Fruit fly (Drosophila melanogaster): ENCODE measurements around the gene run.

DNA sequence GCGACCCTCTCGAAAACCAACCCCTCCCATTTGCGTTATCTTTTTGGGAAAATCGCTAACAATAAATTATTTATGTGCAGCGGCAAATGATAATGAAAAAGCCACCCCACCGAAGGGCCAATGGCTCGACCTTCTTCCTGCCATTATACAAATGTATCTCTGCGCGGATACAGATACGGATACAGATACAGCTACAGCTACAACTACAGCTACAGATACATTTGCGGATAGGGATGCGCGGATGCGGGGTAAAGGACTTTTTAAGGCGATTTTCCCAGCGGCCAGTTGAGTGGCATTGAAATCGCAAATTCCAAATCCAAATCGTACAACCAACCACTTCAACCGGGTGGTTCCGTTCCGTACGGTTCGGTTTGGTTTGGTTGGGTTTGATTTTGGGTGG lies 19.2 kb downstream of the run start:
- TF ChIP-seq Dll (optimal IDR thresholded peaks at IDR 0.05), result no peak
- TF ChIP-seq usp (GFP tag; optimal IDR thresholded peaks at IDR 0.05), result no peak
- no peak for TF ChIP-seq pan (optimal IDR thresholded peaks at IDR 0.05)
- no peak for TF ChIP-seq EcR (GFP tag; optimal IDR thresholded peaks at IDR 0.05)
